Fruit fly (Drosophila melanogaster) whole organism, embryonic: ENCODE results near the gene CG32832.
A peak's percentile ranks its signal among the peaks of the same experiment; 100 is the strongest.

Experiments
- Abd-B ChIP-seq: fragments of 200-800 bp; sonication (Bioruptor generic); optimal IDR thresholded peaks from 2 replicates; lab custom pipeline; 2018; ENCODE audit warnings: missing biosample characterization, mild to moderate bottlenecking, missing genetic modification characterization, moderate library complexity
- Adf1 ChIP-seq: fragments of 200-800 bp; sonication (Bioruptor generic); IDR thresholded peaks from 2 replicates; pipeline ENCODE4 v1.3.6; 2022; ENCODE audit warnings: missing biosample characterization, missing genetic modification characterization
- Awh ChIP-seq: fragments of 200-800 bp; sonication (Bioruptor generic); IDR thresholded peaks from 2 replicates; pipeline ENCODE4, ENCODE4 v1.3.6; 2022; ENCODE audit warnings: missing biosample characterization, missing genetic modification characterization
- CG12219 ChIP-seq: fragments of 200-800 bp; sonication (Bioruptor generic); optimal IDR thresholded peaks from 3 replicates; lab custom pipeline; 2018; ENCODE audit warnings: missing biosample characterization, mild to moderate bottlenecking, missing genetic modification characterization
- CG12942 ChIP-seq: fragments of 200-800 bp; sonication (Bioruptor generic); optimal IDR thresholded peaks from 3 replicates; lab custom pipeline; 2016; ENCODE audit warnings: missing biosample characterization, missing genetic modification characterization
- CG13775 ChIP-seq: fragments of 200-800 bp; sonication (Bioruptor generic); optimal IDR thresholded peaks from 3 replicates; lab custom pipeline; 2017; ENCODE audit warnings: missing biosample characterization, mild to moderate bottlenecking, missing genetic modification characterization
- CG14965 ChIP-seq: fragments of 200-800 bp; sonication (Bioruptor generic); optimal IDR thresholded peaks from 2 replicates; lab custom pipeline; 2016; ENCODE audit warnings: missing biosample characterization, missing genetic modification characterization, borderline replicate concordance
- CG15479 ChIP-seq: fragments of 200-800 bp; sonication (Bioruptor generic); optimal IDR thresholded peaks from 3 replicates; lab custom pipeline; 2019; ENCODE audit warnings: missing biosample characterization, mild to moderate bottlenecking, missing genetic modification characterization, moderate library complexity
- CG18476 ChIP-seq: fragments of 200-800 bp; sonication (Bioruptor generic); optimal IDR thresholded peaks from 2 replicates; lab custom pipeline; 2016; ENCODE audit warnings: missing biosample characterization, mild to moderate bottlenecking, missing genetic modification characterization
- CG2889 ChIP-seq: fragments of 200-800 bp; sonication (Bioruptor generic); IDR thresholded peaks from 3 replicates; pipeline ENCODE4 v1.3.6; 2022; ENCODE audit warnings: missing biosample characterization, missing genetic modification characterization
- CG33213 ChIP-seq: fragments of 200-800 bp; sonication (Bioruptor generic); optimal IDR thresholded peaks from 3 replicates; lab custom pipeline; 2016; ENCODE audit warnings: missing biosample characterization, missing genetic modification characterization
- CG33557 ChIP-seq: fragments of 200-800 bp; sonication (Bioruptor generic); optimal IDR thresholded peaks from 2 replicates; lab custom pipeline; 2019; ENCODE audit warnings: missing biosample characterization, mild to moderate bottlenecking, missing genetic modification characterization, moderate library complexity
- CG6254 ChIP-seq: fragments of 200-800 bp; sonication (Bioruptor generic); optimal IDR thresholded peaks from 3 replicates; lab custom pipeline; 2017; ENCODE audit warnings: mild to moderate bottlenecking, missing biosample characterization, missing genetic modification reagents, missing genetic modification characterization
- CG9727 ChIP-seq: fragments of 200-800 bp; sonication (Bioruptor generic); optimal IDR thresholded peaks from 3 replicates; lab custom pipeline; 2017; ENCODE audit warnings: missing biosample characterization, mild to moderate bottlenecking, missing genetic modification characterization
- CG9817 ChIP-seq: fragments of 200-800 bp; sonication (Bioruptor generic); optimal IDR thresholded peaks from 2 replicates; lab custom pipeline; 2018; ENCODE audit warnings: missing biosample characterization, mild to moderate bottlenecking, missing genetic modification characterization, moderate library complexity
- CG9932 ChIP-seq: fragments of 200-800 bp; sonication (Bioruptor generic); IDR thresholded peaks from 2 replicates; pipeline ENCODE4 v1.3.6; 2022; ENCODE audit warnings: missing biosample characterization, missing genetic modification characterization
- Chrac-16 ChIP-seq: fragments of 200-800 bp; sonication (Bioruptor generic); optimal IDR thresholded peaks from 3 replicates; lab custom pipeline; 2016; ENCODE audit warnings: missing biosample characterization, missing genetic modification characterization
- D19A ChIP-seq: fragments of 200-800 bp; optimal IDR thresholded peaks from 3 replicates; lab custom pipeline; 2019; ENCODE audit warnings: missing biosample characterization, mild to moderate bottlenecking, missing genetic modification characterization, moderate library complexity
- Dad ChIP-seq: fragments of 200-800 bp; sonication (Bioruptor generic); optimal IDR thresholded peaks from 3 replicates; lab custom pipeline; 2016; ENCODE audit warnings: missing biosample characterization, missing genetic modification characterization
- Dp ChIP-seq: fragments of 200-800 bp; sonication (Bioruptor generic); optimal IDR thresholded peaks from 2 replicates; lab custom pipeline; 2018; ENCODE audit warnings: missing biosample characterization, mild to moderate bottlenecking, missing genetic modification characterization, moderate library complexity
- Drgx ChIP-seq: fragments of 200-800 bp; sonication (Bioruptor generic); IDR thresholded peaks from 2 replicates; pipeline ENCODE4 v1.3.6; 2022; ENCODE audit warnings: missing biosample characterization, missing genetic modification characterization
- E2f1 ChIP-seq: fragments of 200-800 bp; sonication (Bioruptor generic); IDR thresholded peaks from 2 replicates; pipeline ENCODE4 v1.3.6; 2022; ENCODE audit warnings: missing biosample characterization, missing genetic modification characterization
- Fer1 ChIP-seq: fragments of 200-800 bp; sonication (Bioruptor generic); optimal IDR thresholded peaks from 2 replicates; lab custom pipeline; 2017; ENCODE audit warnings: missing biosample characterization, mild to moderate bottlenecking, missing genetic modification characterization
- Hmr ChIP-seq: fragments of 200-800 bp; sonication (Bioruptor generic); optimal IDR thresholded peaks from 3 replicates; lab custom pipeline; 2017; ENCODE audit warnings: mild to moderate bottlenecking, missing biosample characterization, missing genetic modification reagents, missing genetic modification characterization
- Mes4 ChIP-seq: fragments of 200-800 bp; sonication (Bioruptor generic); optimal IDR thresholded peaks from 2 replicates; lab custom pipeline; 2016; ENCODE audit warnings: missing biosample characterization, missing genetic modification characterization
- NFAT ChIP-seq: fragments of 200-800 bp; sonication (Bioruptor generic); IDR thresholded peaks from 2 replicates; pipeline ENCODE4 v1.3.6; 2022; ENCODE audit warnings: missing biosample characterization, missing genetic modification characterization
- Six4 ChIP-seq: fragments of 200-800 bp; sonication (Bioruptor generic); optimal IDR thresholded peaks from 2 replicates; lab custom pipeline; 2016; ENCODE audit warnings: missing biosample characterization, missing genetic modification characterization
- Sox100B ChIP-seq: fragments of 200-800 bp; sonication (Bioruptor generic); optimal IDR thresholded peaks from 3 replicates; lab custom pipeline; 2018; ENCODE audit warnings: missing biosample characterization, mild to moderate bottlenecking, missing genetic modification characterization
- TFAM ChIP-seq: fragments of 200-800 bp; sonication (Bioruptor generic); optimal IDR thresholded peaks from 2 replicates; lab custom pipeline; 2017; ENCODE audit warnings: missing biosample characterization, missing genetic modification characterization, inconsistent platforms
- Tbp ChIP-seq: fragments of >200 bp; optimal IDR thresholded peaks from 2 replicates; lab custom pipeline; 2018; ENCODE audit warnings: missing biosample characterization, missing genetic modification characterization
- Trl ChIP-seq, 3 experiments: fragments of >200 bp in 2 of 3; fragments of 200-800 bp in 1 of 3; sonication (Bioruptor generic) in 1 of 3; optimal IDR thresholded peaks; 2 replicates in 1 of 3; 3 replicates in 2 of 3; lab custom pipeline; 2016 to 2017; ENCODE audit warnings: missing biosample characterization in 1 of 3, missing genetic modification characterization in 1 of 3
- ara ChIP-seq: fragments of 200-800 bp; sonication (Bioruptor generic); IDR thresholded peaks from 2 replicates; pipeline ENCODE4 v1.3.6; 2022; ENCODE audit warnings: missing biosample characterization, missing genetic modification characterization
- bab2 ChIP-seq: fragments of 200-800 bp; sonication (Bioruptor generic); optimal IDR thresholded peaks from 2 replicates; lab custom pipeline; 2016; ENCODE audit warnings: missing biosample characterization, missing genetic modification characterization
- bcd ChIP-seq: fragments of 200-800 bp; sonication (Bioruptor generic); optimal IDR thresholded peaks from 2 replicates; lab custom pipeline; 2017; ENCODE audit warnings: missing biosample characterization, mild to moderate bottlenecking, missing genetic modification characterization
- fu2 ChIP-seq: fragments of 200-800 bp; sonication (Bioruptor generic); optimal IDR thresholded peaks from 2 replicates; lab custom pipeline; 2016; ENCODE audit warnings: missing biosample characterization, missing genetic modification characterization
- gsb-n ChIP-seq: fragments of 200-800 bp; sonication (Bioruptor generic); optimal IDR thresholded peaks from 3 replicates; lab custom pipeline; 2018; ENCODE audit warnings: missing biosample characterization, mild to moderate bottlenecking, missing genetic modification characterization
- kay ChIP-seq: fragments of 200-800 bp; sonication (Bioruptor generic); optimal IDR thresholded peaks from 2 replicates; lab custom pipeline; 2016; ENCODE audit warnings: missing biosample characterization, missing genetic modification characterization
- ken ChIP-seq: fragments of 200-800 bp; sonication (Bioruptor generic); IDR thresholded peaks from 3 replicates; pipeline ENCODE4 v1.3.6; 2022; ENCODE audit warnings: missing biosample characterization, missing genetic modification characterization
- klu ChIP-seq: fragments of 200-800 bp; sonication (Bioruptor generic); IDR thresholded peaks from 2 replicates; pipeline ENCODE4 v1.3.6; 2022; ENCODE audit warnings: missing biosample characterization, missing genetic modification characterization
- kni ChIP-seq: fragments of 200-800 bp; sonication (Bioruptor generic); optimal IDR thresholded peaks from 3 replicates; lab custom pipeline; 2017; ENCODE audit warnings: mild to moderate bottlenecking, missing biosample characterization, missing genetic modification reagents, missing genetic modification characterization
- otp ChIP-seq: fragments of 200-800 bp; sonication (Bioruptor generic); IDR thresholded peaks from 3 replicates; pipeline ENCODE4, ENCODE4 v1.3.6; 2022; ENCODE audit warnings: missing biosample characterization, missing genetic modification characterization
- psq ChIP-seq: fragments of 200-800 bp; sonication (Bioruptor generic); optimal IDR thresholded peaks from 2 replicates; lab custom pipeline; 2017; ENCODE audit warnings: missing biosample characterization, missing genetic modification characterization
- schlank ChIP-seq: fragments of 200-800 bp; sonication (Bioruptor generic); optimal IDR thresholded peaks from 2 replicates; lab custom pipeline; 2018; ENCODE audit warnings: missing biosample characterization, mild to moderate bottlenecking, missing genetic modification characterization
- shn ChIP-seq: fragments of 200-800 bp; sonication (Bioruptor generic); optimal IDR thresholded peaks from 3 replicates; lab custom pipeline; 2016; ENCODE audit warnings: missing biosample characterization, missing genetic modification characterization
- sqz ChIP-seq: fragments of 200-800 bp; sonication (Bioruptor generic); optimal IDR thresholded peaks from 3 replicates; lab custom pipeline; 2018; ENCODE audit warnings: missing biosample characterization, mild to moderate bottlenecking, missing genetic modification characterization
- tin ChIP-seq: fragments of 200-800 bp; sonication (Bioruptor generic); optimal IDR thresholded peaks from 3 replicates; lab custom pipeline; 2016; ENCODE audit warnings: missing biosample characterization, missing genetic modification characterization
- ttk ChIP-seq: fragments of 200-800 bp; sonication (Bioruptor generic); IDR thresholded peaks from 2 replicates; pipeline ENCODE4 v2.1.2; 2022; ENCODE audit warnings: missing biosample characterization, missing genetic modification characterization
- zen2 ChIP-seq: fragments of 200-800 bp; sonication (Bioruptor generic); IDR thresholded peaks from 3 replicates; pipeline ENCODE4 v1.3.6; 2022; ENCODE audit warnings: missing biosample characterization, missing genetic modification characterization; ENCODE audit not compliant: partially characterized antibody
- zfh2 ChIP-seq: fragments of 200-800 bp; sonication (Bioruptor generic); optimal IDR thresholded peaks from 2 replicates; lab custom pipeline; 2016; ENCODE audit warnings: missing biosample characterization, missing genetic modification characterization

The CG32832 gene

dm6 chr2L:16887660-16888573 lies 8.8 kb upstream of the CG32832 start, which contains the start of the genes osi and tweek (continued):
- TF ChIP-seq Awh (no peak), shn (GFP tag; lab: Kevin White, UChicago) (peak; percentile 28), Abd-B (no peak), Fer1 (GFP tag; lab: Kevin White, UChicago) (peak; percentile 56), CG15479 (no peak), otp (GFP tag; lab: Robert Waterston, UW) (no peak), CG6254 (GFP tag; lab: Kevin White, UChicago) (no peak), tin (peak; percentile 57), bcd (GFP tag; lab: Kevin White, UChicago) (peak; percentile 57), CG33557 (GFP tag; lab: Kevin White, UChicago) (peak; percentile 26), ttk (GFP tag; lab: Robert Waterston, UW) (peak; percentile 59), Tbp (GFP tag; lab: Kevin White, UChicago) (no peak), ara (no peak), CG2889 (GFP tag; lab: Robert Waterston, UW) (0 out of 3 replicates have a peak, but pooled peaks have one; percentile 38), Dad (GFP tag; lab: Kevin White, UChicago) (peak; percentile 10), Chrac-16 (GFP tag; lab: Kevin White, UChicago) (peak; percentile 74), psq (GFP tag; lab: Kevin White, UChicago) (no peak), zfh2 (GFP tag; lab: Kevin White, UChicago) (peak; percentile 60), schlank (no peak), klu (peak; percentile 44; the same call in 1 of the 2 replicates), D19A (tag; lab: Kevin White, UChicago) (no peak), kni (GFP tag; lab: Kevin White, UChicago) (no peak), Hmr (GFP tag; lab: Kevin White, UChicago) (peak; percentile 73), CG33213 (GFP tag; lab: Kevin White, UChicago) (peak; percentile 14), CG9817 (peak; percentile 76), CG9727 (GFP tag; lab: Kevin White, UChicago) (peak; percentile 78), CG13775 (GFP tag; lab: Kevin White, UChicago) (peak; percentile 83), gsb-n (tag; lab: Kevin White, UChicago) (no peak), Adf1 (GFP tag; lab: Robert Waterston, UW) (0 out of 2 replicates have a peak, but pooled peaks have one; percentile 14), zen2 (GFP tag; lab: Robert Waterston, UW) (peak; percentile 91), Dp (GFP tag; lab: Kevin White, UChicago) (peak; percentile 53), TFAM (GFP tag; lab: Kevin White, UChicago) (no peak), E2f1 (GFP tag; lab: Robert Waterston, UW) (peak; percentile 13; the same call in 1 of the 2 replicates), kay (GFP tag; lab: Kevin White, UChicago) (peak; percentile 92), sqz (GFP tag; lab: Kevin White, UChicago) (no peak), Drgx (GFP tag; lab: Robert Waterston, UW) (no peak), Six4 (GFP tag; lab: Kevin White, UChicago) (peak; percentile 34), ken (GFP tag; lab: Robert Waterston, UW) (0 out of 3 replicates have a peak, but pooled peaks have one; percentile 55), NFAT (GFP tag; lab: Robert Waterston, UW) (peak; percentile 84), CG12219 (GFP tag; lab: Kevin White, UChicago) (no peak), Mes4 (GFP tag; lab: Kevin White, UChicago) (no peak), Trl (optimal IDR thresholded peaks at IDR 0.05; lab: Kevin White, UChicago) (no peak), Trl (GFP tag; optimal IDR thresholded peaks at IDR 0.05; lab: Kevin White, UChicago) (peak; percentile 29), fu2 (GFP tag; lab: Kevin White, UChicago) (peak; percentile 56), CG18476 (GFP tag; lab: Kevin White, UChicago) (peak; percentile 35), Sox100B (no peak), CG9932 (GFP tag; lab: Robert Waterston, UW) (peak; percentile 86), bab2 (GFP tag; lab: Kevin White, UChicago) (peak; percentile 29), CG12942 (GFP tag; lab: Kevin White, UChicago) (peak; percentile 67), CG14965 (GFP tag; lab: Kevin White, UChicago) (no peak)
